Worm (Caenorhabditis elegans) whole organism, L1 larva: Measurements from ENCODE around the gene unc-31.

ENCODE experiments used
- alr-1 ChIP-seq: fragments of 200-800 bp; sonication (Bioruptor generic); optimal IDR thresholded peaks from 2 replicates; lab custom pipeline; 2018; ENCODE audit warnings: borderline replicate concordance, mild to moderate bottlenecking, missing genetic modification characterization, missing compliant biosample characterization
- ets-5 ChIP-seq: fragments of 200-800 bp; sonication (Bioruptor generic); IDR thresholded peaks from 2 replicates; pipeline ENCODE4 v1.3.6; 2022; ENCODE audit warnings: missing genetic modification characterization, missing compliant biosample characterization
- fkh-10 ChIP-seq: sonication (generic microtip); optimal IDR thresholded peaks from 2 replicates; lab custom pipeline; 2017; ENCODE audit warnings: missing biosample characterization, missing genetic modification reagents, missing genetic modification characterization
- fos-1 ChIP-seq: fragments of 150-350 bp; optimal IDR thresholded peaks from 2 replicates; lab custom pipeline; 2014; ENCODE audit warnings: missing biosample characterization, missing genetic modification characterization
- lsy-2 ChIP-seq, 2 experiments: fragments of 150-350 bp; optimal IDR thresholded peaks; 2 replicates each; lab custom pipeline; 2014; ENCODE audit warnings: missing biosample characterization in 2 of 2, missing genetic modification characterization in 2 of 2
- mef-2 ChIP-seq: fragments of 150-350 bp; optimal IDR thresholded peaks from 2 replicates; lab custom pipeline; 2014; ENCODE audit warnings: missing biosample characterization, missing genetic modification characterization
- nhr-85 ChIP-seq: sonication (generic microtip); peaks from one replicate; lab custom pipeline; 2016; ENCODE audit warnings: missing genetic modification characterization, inconsistent platforms, missing compliant biosample characterization
- skn-1 ChIP-seq: fragments of 150-350 bp; optimal IDR thresholded peaks from 2 replicates; lab custom pipeline; 2014; ENCODE audit warnings: missing biosample characterization, missing genetic modification characterization
- unc-62 ChIP-seq: fragments of 150-350 bp; optimal IDR thresholded peaks from 2 replicates; lab custom pipeline; 2014; ENCODE audit warnings: missing biosample characterization, missing genetic modification reagents, missing genetic modification characterization
- ztf-11 ChIP-seq, 2 experiments: sonication (generic microtip); optimal IDR thresholded peaks; 2 replicates each; lab custom pipeline; 2016 to 2017; ENCODE audit warnings: missing genetic modification characterization in 2 of 2, missing biosample characterization in 1 of 2, missing compliant biosample characterization in 1 of 2

DNA sequence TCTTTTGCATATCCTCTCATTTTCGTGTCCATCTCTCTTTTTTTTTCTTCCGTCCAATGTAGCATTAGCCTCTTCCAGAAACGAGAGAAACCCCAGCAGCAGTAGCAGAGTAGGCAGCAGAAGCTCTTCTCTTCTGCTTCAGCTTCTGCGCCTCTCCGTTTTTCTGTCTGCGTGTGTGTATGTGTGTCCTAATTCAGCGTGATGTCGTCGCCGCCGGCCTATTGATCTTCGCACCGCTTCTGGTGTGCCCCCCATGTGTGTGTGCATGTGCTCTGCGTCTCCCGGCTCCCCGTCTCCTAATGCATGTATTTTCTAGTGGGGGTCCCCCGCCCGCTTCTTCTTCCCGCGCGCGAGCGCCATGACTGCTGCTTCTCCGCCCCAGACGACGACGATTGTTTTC, 2.3 kb upstream of the unc-31 start:
- TF ChIP-seq unc-62 (GFP tag; lab: Kevin White, UChicago), result no peak
- no peak for TF ChIP-seq nhr-85 (tag; lab: Kevin White, UChicago)
- peak; percentile 11 to 52 for TF ChIP-seq lsy-2 (tag; optimal IDR thresholded peaks at IDR 0.05; lab: Kevin White, UChicago)
- no peak for TF ChIP-seq ets-5 (GFP tag; lab: Robert Waterston, UW)
- no peak for TF ChIP-seq skn-1 (tag; lab: Kevin White, UChicago)
- TF ChIP-seq fkh-10 (GFP tag; lab: Kevin White, UChicago), result peak; percentile 68
- TF ChIP-seq fos-1 (tag; lab: Kevin White, UChicago), result no peak
- TF ChIP-seq alr-1 (tag; lab: Kevin White, UChicago), result no peak
- TF ChIP-seq mef-2 (tag; lab: Kevin White, UChicago), result no peak
- no peak for TF ChIP-seq ztf-11 (tag; optimal IDR thresholded peaks at IDR 0.05; lab: Kevin White, UChicago)
